Fruit fly (Drosophila melanogaster): Measurements from ENCODE around the gene Vps24.
A peak's percentile ranks its signal among the peaks of the same experiment; 100 is the strongest.

Gene Vps24

DNA sequence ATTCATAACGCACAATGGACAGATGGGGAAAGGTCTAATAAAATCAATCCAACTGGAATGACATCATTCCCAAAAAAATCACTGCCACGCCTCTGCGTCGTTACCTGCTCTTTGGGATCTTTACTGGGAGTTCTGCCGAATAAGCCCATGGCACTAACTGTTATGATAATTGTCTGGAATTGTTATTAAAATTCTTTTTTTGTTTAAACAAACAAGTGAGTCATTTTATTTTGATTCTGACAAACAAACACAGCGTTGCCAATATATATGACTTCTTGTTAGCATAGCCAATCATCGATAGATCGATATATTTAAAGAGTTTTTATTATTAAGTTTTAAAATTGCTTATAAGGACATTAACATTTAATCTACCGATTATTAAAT, at the start of gene Vps24:
TSS of gene Vps24 (minus strand) at position 265 of the 384 bp plus-strand sequence.
- TF ChIP-seq CG4617 (GFP tag; optimal IDR thresholded peaks at IDR 0.05; ENCODE audit: borderline replicate concordance) = peak; percentile 29
- TF ChIP-seq CG14014 (GFP tag; IDR thresholded peaks at IDR 0.05) = no peak
- TF ChIP-seq Elba2 (GFP tag; optimal IDR thresholded peaks at IDR 0.05) = peak; percentile 15
- TF ChIP-seq CG1832 (GFP tag; optimal IDR thresholded peaks at IDR 0.05) = no peak
- no peak for TF ChIP-seq slbo (GFP tag; IDR thresholded peaks at IDR 0.05)
- TF ChIP-seq Tbp (GFP tag; optimal IDR thresholded peaks at IDR 0.05) = no peak
- no peak for TF ChIP-seq CG3065 (GFP tag; optimal IDR thresholded peaks at IDR 0.05)
- peak; percentile 51; the same call in 1 of the 2 replicates for TF ChIP-seq hbn (GFP tag; IDR thresholded peaks at IDR 0.05; ENCODE audit: partially characterized antibody)
- no peak for TF ChIP-seq CG8281 (tag; optimal IDR thresholded peaks at IDR 0.05)
- TF ChIP-seq dysf (GFP tag; IDR thresholded peaks at IDR 0.05) = no peak
- peak; percentile 59 for TF ChIP-seq row (GFP tag; IDR thresholded peaks at IDR 0.05)
- no peak for TF ChIP-seq CG33557 (GFP tag; optimal IDR thresholded peaks at IDR 0.05)
- no peak for TF ChIP-seq sr (GFP tag; IDR thresholded peaks at IDR 0.05)
- TF ChIP-seq Atf3 (GFP tag; optimal IDR thresholded peaks at IDR 0.05) = no peak
- TF ChIP-seq bbx (GFP tag; IDR thresholded peaks at IDR 0.05; ENCODE audit: partially characterized antibody) = peak; percentile 58
- TF ChIP-seq CG3995 (GFP tag; optimal IDR thresholded peaks at IDR 0.05) = peak; percentile 28
- TF ChIP-seq p53 (GFP tag; optimal IDR thresholded peaks at IDR 0.05) = no peak
- TF ChIP-seq CG12299 (tag; optimal IDR thresholded peaks at IDR 0.05) = no peak
- TF ChIP-seq wek (GFP tag; optimal IDR thresholded peaks at IDR 0.05) = no peak
- 0 out of 3 replicates have a peak, but pooled peaks have one; percentile 21 for TF ChIP-seq CG34224 (GFP tag; IDR thresholded peaks at IDR 0.05; ENCODE audit: partially characterized antibody)
- TF ChIP-seq CG1024 (GFP tag; IDR thresholded peaks at IDR 0.05) = no peak
- no peak for TF ChIP-seq ewg (GFP tag; optimal IDR thresholded peaks at IDR 0.05)
- no peak for TF ChIP-seq vvl (GFP tag; IDR thresholded peaks at IDR 0.05)
- peak; percentile 19 for TF ChIP-seq cad (GFP tag; optimal IDR thresholded peaks at IDR 0.05)
- no peak for TF ChIP-seq btn (GFP tag; optimal IDR thresholded peaks at IDR 0.05)
- no peak for TF ChIP-seq CG10209 (GFP tag; optimal IDR thresholded peaks at IDR 0.05)
- no peak for TF ChIP-seq mld (GFP tag; IDR thresholded peaks at IDR 0.05; ENCODE audit: partially characterized antibody)
- TF ChIP-seq CG3838 (GFP tag; optimal IDR thresholded peaks at IDR 0.05) = no peak
- TF ChIP-seq tx (GFP tag; optimal IDR thresholded peaks at IDR 0.05) = no peak
- TF ChIP-seq ap (GFP tag; IDR thresholded peaks at IDR 0.05) = no peak
- TF ChIP-seq lilli (GFP tag; optimal IDR thresholded peaks at IDR 0.05) = no peak
- peak; percentile 67 for TF ChIP-seq sens (GFP tag)
- TF ChIP-seq luna (GFP tag; optimal IDR thresholded peaks at IDR 0.05) = no peak
- TF ChIP-seq D (optimal IDR thresholded peaks at IDR 0.05) = no peak
- no peak for TF ChIP-seq D (GFP tag; optimal IDR thresholded peaks at IDR 0.05)
- no peak for TF ChIP-seq CG7839 (tag; optimal IDR thresholded peaks at IDR 0.05)
- peak in 1 of 2 experiments; percentile 10 for TF ChIP-seq Pdp1 (GFP tag; optimal IDR thresholded peaks at IDR 0.05)
- peak; percentile 52 for TF ChIP-seq Doc3 (GFP tag; IDR thresholded peaks at IDR 0.05; ENCODE audit: partially characterized antibody)
- TF ChIP-seq Nf-YC (tag; optimal IDR thresholded peaks at IDR 0.05) = no peak
- TF ChIP-seq zfh2 (GFP tag; optimal IDR thresholded peaks at IDR 0.05) = no peak
- peak; percentile 71 for TF ChIP-seq Dll (GFP tag; IDR thresholded peaks at IDR 0.05; ENCODE audit: partially characterized antibody)
- TF ChIP-seq knrl (GFP tag; IDR thresholded peaks at IDR 0.05; ENCODE audit: partially characterized antibody) = peak; percentile 53; the same call in 2 of the 3 replicates
- no peak for TF ChIP-seq CG3163 (GFP tag; optimal IDR thresholded peaks at IDR 0.05)
- peak; percentile 6 for TF ChIP-seq stwl (tag; optimal IDR thresholded peaks at IDR 0.05)
- no peak for TF ChIP-seq gcm2 (GFP tag; optimal IDR thresholded peaks at IDR 0.05)
- peak; percentile 0 for TF ChIP-seq Sry-δ (GFP tag; optimal IDR thresholded peaks at IDR 0.05)
- no peak for TF ChIP-seq lbe (GFP tag; optimal IDR thresholded peaks at IDR 0.05)
- no peak for TF ChIP-seq pros (GFP tag; optimal IDR thresholded peaks at IDR 0.05)
- TF ChIP-seq vnd (GFP tag; IDR thresholded peaks at IDR 0.05; ENCODE audit: partially characterized antibody) = peak; percentile 41; the same call in 1 of the 3 replicates
- TF ChIP-seq MESR4 (GFP tag; optimal IDR thresholded peaks at IDR 0.05) = peak; percentile 82
- 0 out of 2 replicates have a peak, but pooled peaks have one; percentile 36 for TF ChIP-seq unc-4 (GFP tag; IDR thresholded peaks at IDR 0.05; ENCODE audit: partially characterized antibody)
